Fruit fly (Drosophila melanogaster): ENCODE data around the gene CG14778.

The CG14778 gene

dm6 chrX:1467382-1467592 lies at the start of gene CG14778:
Gene CG14778, plus strand, starts transcription at chrX:1467493.
- no peak for TF ChIP-seq CG8478 (optimal IDR thresholded peaks at IDR 0.05)
- no peak for TF ChIP-seq psq (optimal IDR thresholded peaks at IDR 0.05)
- TF ChIP-seq Dll (optimal IDR thresholded peaks at IDR 0.05) = no peak
- no peak for TF ChIP-seq usp (GFP tag; optimal IDR thresholded peaks at IDR 0.05)
- no peak for TF ChIP-seq pan (optimal IDR thresholded peaks at IDR 0.05)
- no peak for TF ChIP-seq EcR (GFP tag; optimal IDR thresholded peaks at IDR 0.05)

dm6 chrX:1452130-1452529 lies 15.2 kb upstream of the CG14778 start, which contains the start of gene Gr2a:
Gene Gr2a, plus strand, starts transcription at chrX:1452430.
- TF ChIP-seq psq (optimal IDR thresholded peaks at IDR 0.05) (no peak), CG8478 (optimal IDR thresholded peaks at IDR 0.05) (no peak), EcR (GFP tag; optimal IDR thresholded peaks at IDR 0.05) (no peak), Dll (optimal IDR thresholded peaks at IDR 0.05) (no peak), pan (optimal IDR thresholded peaks at IDR 0.05) (no peak), usp (GFP tag; optimal IDR thresholded peaks at IDR 0.05) (no peak)

dm6 chrX:1454837-1455236 lies 12.5 kb upstream of the CG14778 start:
- TF ChIP-seq EcR (GFP tag; optimal IDR thresholded peaks at IDR 0.05) (no peak), pan (optimal IDR thresholded peaks at IDR 0.05) (no peak), Dll (optimal IDR thresholded peaks at IDR 0.05) (no peak), psq (optimal IDR thresholded peaks at IDR 0.05) (no peak), usp (GFP tag; optimal IDR thresholded peaks at IDR 0.05) (no peak), CG8478 (optimal IDR thresholded peaks at IDR 0.05) (no peak)

dm6 chrX:1456954-1457353 lies 10.3 kb upstream of the CG14778 start, which contains the start of gene CG14785:
Gene CG14785, minus strand, starts transcription at chrX:1457054.
- TF ChIP-seq Dll (optimal IDR thresholded peaks at IDR 0.05) (no peak), usp (GFP tag; optimal IDR thresholded peaks at IDR 0.05) (no peak)

DNA sequence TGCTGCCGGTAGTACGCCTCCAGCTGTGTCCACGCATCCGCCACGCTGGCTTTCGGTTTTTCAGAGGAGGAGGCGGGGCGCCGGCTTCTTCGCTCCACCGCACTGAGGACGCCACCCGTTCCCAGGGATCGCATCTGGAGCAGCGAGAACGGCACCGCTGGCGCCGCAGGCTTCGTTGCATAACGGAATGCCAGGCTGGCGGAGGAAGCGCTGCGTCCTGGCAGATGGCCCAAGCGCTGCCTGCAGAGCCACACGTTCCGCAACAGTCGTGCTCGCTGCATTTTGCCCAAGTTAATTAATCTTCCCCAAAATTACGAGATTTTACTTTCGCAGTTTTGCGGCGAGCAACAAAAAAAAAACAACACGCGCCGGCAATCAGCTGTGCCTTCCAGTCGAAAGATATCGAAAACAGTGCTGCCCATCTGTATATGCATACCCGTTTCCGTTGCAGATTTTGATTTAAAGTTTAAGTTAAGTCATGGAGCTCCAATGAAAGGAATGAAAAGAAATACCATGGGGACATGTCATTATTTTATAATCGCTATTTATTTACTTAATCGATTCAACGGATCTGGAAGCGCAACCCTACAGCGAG lies 6.9 kb upstream of the CG14778 start, which contains the start of gene Lrpprc2:
Lrpprc2 (minus strand) TSS at position 340 of the 595 bp plus-strand sequence.
- no peak for TF ChIP-seq CG8478 (optimal IDR thresholded peaks at IDR 0.05)
- no peak for TF ChIP-seq psq (optimal IDR thresholded peaks at IDR 0.05)
- TF ChIP-seq Dll (optimal IDR thresholded peaks at IDR 0.05) = no peak
- no peak for TF ChIP-seq EcR (GFP tag; optimal IDR thresholded peaks at IDR 0.05)
- TF ChIP-seq pan (optimal IDR thresholded peaks at IDR 0.05) = no peak
- TF ChIP-seq usp (GFP tag; optimal IDR thresholded peaks at IDR 0.05) = no peak

DNA sequence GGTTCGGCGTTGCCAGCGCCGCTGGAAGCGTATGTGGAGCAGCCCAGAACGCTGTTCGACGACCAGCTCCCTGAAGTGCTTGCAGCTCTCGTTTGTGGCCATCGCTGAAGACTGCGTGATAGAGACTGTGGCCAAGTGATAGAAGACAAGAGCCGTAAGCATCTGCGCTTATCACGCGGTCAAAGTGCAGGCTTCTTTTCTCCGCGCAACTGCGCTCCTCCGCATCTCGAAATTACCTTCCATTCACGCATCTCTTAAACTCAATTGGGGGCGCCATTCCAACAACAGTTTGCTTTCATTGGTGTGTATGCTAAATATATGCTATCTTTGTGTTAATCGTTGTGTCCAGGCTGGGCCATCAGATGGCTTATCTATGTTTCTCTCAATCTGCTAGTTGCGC lies 5.7 kb upstream of the CG14778 start, which contains the start of gene CG14787:
CG14787 (minus strand) TSS at position 133 of the 400 bp plus-strand sequence.
- TF ChIP-seq psq (optimal IDR thresholded peaks at IDR 0.05) (no peak), usp (GFP tag; optimal IDR thresholded peaks at IDR 0.05) (no peak), EcR (GFP tag; optimal IDR thresholded peaks at IDR 0.05) (no peak), CG8478 (optimal IDR thresholded peaks at IDR 0.05) (no peak), Dll (optimal IDR thresholded peaks at IDR 0.05) (no peak), pan (optimal IDR thresholded peaks at IDR 0.05) (no peak)

DNA sequence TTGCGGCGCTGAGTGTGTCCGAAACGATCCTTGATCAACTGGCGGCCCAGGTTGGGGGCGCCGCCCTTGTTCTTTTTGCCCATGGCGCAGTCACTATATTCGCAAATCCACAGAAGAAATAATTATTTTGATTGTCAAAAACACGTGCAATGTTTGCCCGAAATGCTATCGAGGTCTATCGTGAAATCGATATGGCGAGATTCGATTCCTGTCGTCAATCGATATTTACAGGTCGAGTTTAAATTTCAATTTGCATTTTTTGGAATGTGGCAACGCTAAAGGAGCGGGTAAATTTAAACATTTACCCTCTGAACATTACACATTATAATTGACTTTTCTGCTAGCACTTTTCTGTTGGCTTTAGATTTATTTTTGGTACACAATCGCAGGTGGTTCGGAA lies 3.3 kb upstream of the CG14778 start, which contains the start of gene Ns3:
Ns3 (minus strand) TSS at position 188 of the 400 bp plus-strand sequence.
- TF ChIP-seq CG8478 (optimal IDR thresholded peaks at IDR 0.05) (no peak), usp (GFP tag; optimal IDR thresholded peaks at IDR 0.05) (no peak), pan (optimal IDR thresholded peaks at IDR 0.05) (no peak), EcR (GFP tag; optimal IDR thresholded peaks at IDR 0.05) (no peak), psq (optimal IDR thresholded peaks at IDR 0.05) (no peak), Dll (optimal IDR thresholded peaks at IDR 0.05) (no peak)

DNA sequence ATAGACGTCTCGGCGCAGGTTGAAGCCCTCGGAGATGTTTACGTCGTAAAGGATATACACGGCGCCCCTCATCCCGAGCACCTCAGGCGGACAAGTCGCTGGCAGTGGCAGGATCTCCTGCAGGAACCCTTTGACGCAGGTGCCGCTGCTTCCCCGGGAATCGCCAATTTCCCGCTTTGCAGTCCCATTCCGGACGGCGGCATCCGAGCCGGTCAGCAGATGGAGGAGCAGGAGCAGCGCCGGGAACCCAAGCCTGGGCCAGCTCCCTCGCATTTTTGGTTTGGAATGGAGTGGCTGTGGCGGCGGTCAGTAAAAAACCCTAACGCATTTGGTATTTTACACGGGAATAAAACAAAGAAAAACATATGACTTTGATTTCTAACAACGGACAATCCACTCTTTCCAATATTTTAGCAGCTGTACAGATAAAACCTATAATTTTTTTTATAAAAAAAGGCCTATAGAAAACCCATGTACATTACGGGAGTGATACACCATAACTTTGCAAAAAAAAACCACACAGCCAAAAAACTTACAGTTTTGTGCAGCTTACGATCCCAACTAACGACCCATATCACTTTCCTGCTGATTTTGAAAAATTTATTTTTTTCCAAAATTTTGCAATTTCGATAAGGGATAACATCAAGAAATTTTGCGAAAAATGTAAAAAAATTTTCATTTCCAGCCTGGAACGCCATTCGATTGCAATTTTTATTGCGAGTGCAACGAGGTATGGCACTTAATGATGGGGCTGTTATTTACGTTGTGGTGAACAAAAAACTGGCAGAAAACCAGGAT lies 1.4 kb upstream of the CG14778 start, which contains the start of the genes O-fut2 and CG14777:
O-fut2 (minus strand) TSS at position 290 of the 798 bp plus-strand sequence.
CG14777 (plus strand) TSS at position 428 of the 798 bp plus-strand sequence.
- TF ChIP-seq usp (GFP tag; optimal IDR thresholded peaks at IDR 0.05) (no peak), pan (optimal IDR thresholded peaks at IDR 0.05) (no peak), psq (optimal IDR thresholded peaks at IDR 0.05) (no peak), EcR (GFP tag; optimal IDR thresholded peaks at IDR 0.05) (no peak), CG8478 (optimal IDR thresholded peaks at IDR 0.05) (no peak), Dll (optimal IDR thresholded peaks at IDR 0.05) (no peak)

dm6 chrX:1466505-1467381 lies 550 bp upstream of the CG14778 start:
- no peak for TF ChIP-seq CG8478 (optimal IDR thresholded peaks at IDR 0.05)
- TF ChIP-seq EcR (GFP tag; optimal IDR thresholded peaks at IDR 0.05) = no peak
- peak; percentile 53 for TF ChIP-seq Dll (optimal IDR thresholded peaks at IDR 0.05)

DNA sequence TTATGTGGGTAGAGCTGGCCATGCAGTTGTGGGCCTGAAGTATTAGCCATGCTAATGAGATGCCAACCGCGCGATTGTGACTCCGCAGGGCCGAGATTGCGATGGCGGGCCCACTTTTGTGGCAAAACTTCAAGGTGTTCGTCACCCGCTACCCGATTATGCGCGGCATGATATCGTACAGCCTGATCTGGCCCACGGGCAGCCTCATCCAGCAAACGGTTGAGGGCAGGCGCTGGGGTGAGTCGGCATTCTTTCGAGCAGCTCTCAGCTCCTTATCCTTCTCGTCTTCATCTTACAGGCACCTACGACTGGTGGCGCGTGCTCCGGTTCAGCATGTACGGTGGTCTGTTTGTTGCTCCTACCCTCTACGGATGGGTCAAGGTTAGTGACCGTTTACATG lies 2.4 kb downstream of the CG14778 start, which contains the start of gene CG32808:
CG32808 (minus strand) TSS at position 101 of the 400 bp plus-strand sequence.
- TF ChIP-seq Dll (optimal IDR thresholded peaks at IDR 0.05) (no peak), CG8478 (optimal IDR thresholded peaks at IDR 0.05) (no peak), psq (optimal IDR thresholded peaks at IDR 0.05) (no peak), usp (GFP tag; optimal IDR thresholded peaks at IDR 0.05) (no peak), pan (optimal IDR thresholded peaks at IDR 0.05) (no peak)

- TF ChIP-seq Dll (optimal IDR thresholded peaks at IDR 0.05) (no peak), psq (optimal IDR thresholded peaks at IDR 0.05) (no peak), EcR (GFP tag; optimal IDR thresholded peaks at IDR 0.05) (no peak), CG8478 (optimal IDR thresholded peaks at IDR 0.05) (no peak), usp (GFP tag; optimal IDR thresholded peaks at IDR 0.05) (no peak), pan (optimal IDR thresholded peaks at IDR 0.05) (no peak)
Observed at dm6 chrX:1470562-1470961, 3.3 kb downstream of the CG14778 start, which contains the start of gene pck. Gene pck, plus strand, starts transcription at chrX:1470666.
